Fruit fly (Drosophila melanogaster) whole organism, embryonic: Measurements from ENCODE around the gene CG14535.

Experiments
- ATbp ChIP-seq: fragments of 200-800 bp; sonication (Bioruptor generic); optimal IDR thresholded peaks from 2 replicates; lab custom pipeline; 2017; ENCODE audit warnings: missing biosample characterization, mild to moderate bottlenecking, missing genetic modification characterization, missing genetic modification reagents
- B-H2 ChIP-seq: fragments of 200-800 bp; sonication (Bioruptor generic); optimal IDR thresholded peaks from 2 replicates; lab custom pipeline; 2018; ENCODE audit warnings: missing biosample characterization, mild to moderate bottlenecking, missing genetic modification characterization
- Bdp1 ChIP-seq: fragments of 200-800 bp; sonication (Bioruptor generic); optimal IDR thresholded peaks from 3 replicates; lab custom pipeline; 2016; ENCODE audit warnings: missing biosample characterization, missing genetic modification characterization
- CG10543 ChIP-seq: fragments of 200-800 bp; sonication (Bioruptor generic); optimal IDR thresholded peaks from 3 replicates; lab custom pipeline; 2017; ENCODE audit warnings: missing biosample characterization, mild to moderate bottlenecking, missing genetic modification characterization, moderate library complexity
- CG10565 ChIP-seq: fragments of 200-800 bp; sonication (Bioruptor generic); optimal IDR thresholded peaks from 3 replicates; lab custom pipeline; 2016; ENCODE audit warnings: missing biosample characterization, mild to moderate bottlenecking, missing genetic modification characterization
- CG10654 ChIP-seq: fragments of 200-800 bp; sonication (Bioruptor generic); optimal IDR thresholded peaks from 2 replicates; lab custom pipeline; 2016; ENCODE audit warnings: missing biosample characterization, missing genetic modification characterization
- CG10979 ChIP-seq: fragments of 200-800 bp; sonication (Bioruptor generic); optimal IDR thresholded peaks from 2 replicates; lab custom pipeline; 2018; ENCODE audit warnings: missing biosample characterization, mild to moderate bottlenecking, missing genetic modification characterization, moderate library complexity
- CG11456 ChIP-seq: fragments of 200-800 bp; sonication (Bioruptor generic); IDR thresholded peaks from 3 replicates; pipeline ENCODE4 v1.3.6; 2022; ENCODE audit warnings: missing biosample characterization, missing genetic modification characterization
- CG12942 ChIP-seq: fragments of 200-800 bp; sonication (Bioruptor generic); optimal IDR thresholded peaks from 3 replicates; lab custom pipeline; 2016; ENCODE audit warnings: missing biosample characterization, missing genetic modification characterization
- CG13123 ChIP-seq: fragments of 200-800 bp; sonication (Bioruptor generic); optimal IDR thresholded peaks from 2 replicates; lab custom pipeline; 2016; ENCODE audit warnings: missing biosample characterization, missing genetic modification characterization
- CG13424 ChIP-seq: fragments of 200-800 bp; sonication (Bioruptor generic); optimal IDR thresholded peaks from 2 replicates; lab custom pipeline; 2019; ENCODE audit warnings: missing biosample characterization, mild to moderate bottlenecking, missing genetic modification characterization, moderate library complexity
- CG15011 ChIP-seq: fragments of 200-800 bp; sonication (Bioruptor generic); optimal IDR thresholded peaks from 3 replicates; lab custom pipeline; 2018; ENCODE audit warnings: missing biosample characterization, mild to moderate bottlenecking, missing genetic modification characterization
- CG15601 ChIP-seq: fragments of 200-800 bp; sonication (Bioruptor generic); optimal IDR thresholded peaks from 3 replicates; lab custom pipeline; 2019; ENCODE audit warnings: missing biosample characterization, mild to moderate bottlenecking, missing genetic modification characterization, moderate library complexity
- CG1602 ChIP-seq: fragments of 200-800 bp; sonication (Bioruptor generic); optimal IDR thresholded peaks from 3 replicates; lab custom pipeline; 2016; ENCODE audit warnings: missing biosample characterization, missing genetic modification characterization
- CG16815 ChIP-seq: fragments of 200-800 bp; sonication (Bioruptor generic); optimal IDR thresholded peaks from 3 replicates; lab custom pipeline; 2017; ENCODE audit warnings: missing biosample characterization, mild to moderate bottlenecking, missing genetic modification characterization
- CG18764 ChIP-seq: fragments of 200-800 bp; sonication (Bioruptor generic); optimal IDR thresholded peaks from 3 replicates; lab custom pipeline; 2016; ENCODE audit warnings: missing biosample characterization, missing genetic modification characterization
- CG2199 ChIP-seq: fragments of 200-800 bp; sonication (Bioruptor generic); IDR thresholded peaks from 3 replicates; pipeline ENCODE4 v1.3.6; 2022; ENCODE audit warnings: missing biosample characterization, missing genetic modification characterization
- CG31441 ChIP-seq: fragments of 200-800 bp; sonication (Bioruptor generic); IDR thresholded peaks from 2 replicates; pipeline ENCODE4 v1.3.6; 2022; ENCODE audit warnings: missing biosample characterization, missing genetic modification characterization
- CG32532 ChIP-seq: fragments of 200-800 bp; sonication (Bioruptor generic); IDR thresholded peaks from 2 replicates; pipeline ENCODE4 v1.3.6; 2022; ENCODE audit warnings: missing biosample characterization, missing genetic modification characterization
- CG33213 ChIP-seq: fragments of 200-800 bp; sonication (Bioruptor generic); optimal IDR thresholded peaks from 3 replicates; lab custom pipeline; 2016; ENCODE audit warnings: missing biosample characterization, missing genetic modification characterization
- CG3995 ChIP-seq: fragments of 200-800 bp; sonication (Bioruptor generic); optimal IDR thresholded peaks from 3 replicates; lab custom pipeline; 2016; ENCODE audit warnings: missing biosample characterization, missing genetic modification characterization
- CG4282 ChIP-seq: fragments of 200-800 bp; sonication (Bioruptor generic); optimal IDR thresholded peaks from 2 replicates; lab custom pipeline; 2016; ENCODE audit warnings: missing biosample characterization, missing genetic modification characterization
- CG5953 ChIP-seq: fragments of 200-800 bp; sonication (Bioruptor generic); IDR thresholded peaks from 2 replicates; pipeline ENCODE4 v1.3.6; 2022; ENCODE audit warnings: missing biosample characterization, missing genetic modification characterization
- CG9609 ChIP-seq: fragments of 200-800 bp; sonication (Bioruptor generic); optimal IDR thresholded peaks from 3 replicates; lab custom pipeline; 2016; ENCODE audit warnings: missing biosample characterization, missing genetic modification characterization
- CHES-1-like ChIP-seq: fragments of 200-800 bp; sonication (Bioruptor generic); optimal IDR thresholded peaks from 2 replicates; lab custom pipeline; 2016; ENCODE audit warnings: missing biosample characterization, missing genetic modification characterization
- Camta ChIP-seq: fragments of 200-800 bp; sonication (Bioruptor generic); optimal IDR thresholded peaks from 2 replicates; lab custom pipeline; 2016; ENCODE audit warnings: missing biosample characterization, missing genetic modification characterization
- Chrac-16 ChIP-seq: fragments of 200-800 bp; sonication (Bioruptor generic); optimal IDR thresholded peaks from 3 replicates; lab custom pipeline; 2016; ENCODE audit warnings: missing biosample characterization, missing genetic modification characterization
- Dip2 ChIP-seq: fragments of 200-800 bp; sonication (Bioruptor generic); IDR thresholded peaks from 2 replicates; pipeline ENCODE4 v1.3.6; 2022; ENCODE audit warnings: missing biosample characterization, missing genetic modification characterization
- Ets97D ChIP-seq: fragments of 200-800 bp; sonication (Bioruptor generic); optimal IDR thresholded peaks from 3 replicates; lab custom pipeline; 2016; ENCODE audit warnings: missing biosample characterization, missing genetic modification characterization
- Fer1 ChIP-seq: fragments of 200-800 bp; sonication (Bioruptor generic); optimal IDR thresholded peaks from 2 replicates; lab custom pipeline; 2017; ENCODE audit warnings: missing biosample characterization, mild to moderate bottlenecking, missing genetic modification characterization
- HLH54F ChIP-seq: fragments of 200-800 bp; sonication (Bioruptor generic); optimal IDR thresholded peaks from 3 replicates; lab custom pipeline; 2016; ENCODE audit warnings: missing biosample characterization, missing genetic modification characterization
- Lpt ChIP-seq: fragments of >200 bp; optimal IDR thresholded peaks from 2 replicates; lab custom pipeline; 2018; ENCODE audit warnings: missing biosample characterization, missing genetic modification characterization
- MBD-R2 ChIP-seq: fragments of 200-800 bp; sonication (Bioruptor generic); IDR thresholded peaks from 2 replicates; pipeline ENCODE4 v1.3.6; 2022; ENCODE audit warnings: missing biosample characterization, missing genetic modification characterization
- Oaz ChIP-seq: fragments of 200-800 bp; sonication (Bioruptor generic); IDR thresholded peaks from 2 replicates; pipeline ENCODE4 v1.3.6; 2022; ENCODE audit warnings: missing biosample characterization, missing genetic modification characterization
- Opbp ChIP-seq: fragments of 200-800 bp; sonication (Bioruptor generic); IDR thresholded peaks from 3 replicates; pipeline ENCODE4 v1.3.6; 2022; ENCODE audit warnings: missing biosample characterization, missing genetic modification characterization; ENCODE audit not compliant: partially characterized antibody
- Side ChIP-seq: fragments of 200-800 bp; sonication (Bioruptor generic); optimal IDR thresholded peaks from 2 replicates; lab custom pipeline; 2016; ENCODE audit warnings: missing biosample characterization, missing genetic modification characterization
- Sin3A ChIP-seq: fragments of >200 bp; optimal IDR thresholded peaks from 2 replicates; lab custom pipeline; 2018
- TFAM ChIP-seq: fragments of 200-800 bp; sonication (Bioruptor generic); optimal IDR thresholded peaks from 2 replicates; lab custom pipeline; 2017; ENCODE audit warnings: missing biosample characterization, missing genetic modification characterization, inconsistent platforms
- Tbp ChIP-seq: fragments of >200 bp; optimal IDR thresholded peaks from 2 replicates; lab custom pipeline; 2018; ENCODE audit warnings: missing biosample characterization, missing genetic modification characterization
- Vsx1 ChIP-seq: fragments of 200-800 bp; sonication (Bioruptor generic); optimal IDR thresholded peaks from 2 replicates; lab custom pipeline; 2017; ENCODE audit warnings: missing biosample characterization, mild to moderate bottlenecking, missing genetic modification characterization, missing genetic modification reagents
- YL-1 ChIP-seq: fragments of 200-800 bp; sonication (Bioruptor generic); optimal IDR thresholded peaks from 3 replicates; lab custom pipeline; 2017; ENCODE audit warnings: missing biosample characterization, mild to moderate bottlenecking, missing genetic modification characterization
- al ChIP-seq: fragments of 200-800 bp; sonication (Bioruptor generic); IDR thresholded peaks from 2 replicates; pipeline ENCODE4 v1.3.6; 2022; ENCODE audit warnings: missing biosample characterization, missing genetic modification characterization
- bbx ChIP-seq: fragments of 200-800 bp; sonication (Bioruptor generic); IDR thresholded peaks from 2 replicates; pipeline ENCODE4 v1.3.6; 2022; ENCODE audit warnings: missing biosample characterization, missing genetic modification characterization; ENCODE audit not compliant: partially characterized antibody
- corto ChIP-seq: fragments of 200-800 bp; sonication (Bioruptor generic); optimal IDR thresholded peaks from 2 replicates; lab custom pipeline; 2016; ENCODE audit warnings: missing biosample characterization, mild to moderate bottlenecking, missing genetic modification characterization, moderate library complexity
- dimm ChIP-seq: fragments of 200-800 bp; sonication (Bioruptor generic); IDR thresholded peaks from 2 replicates; pipeline ENCODE4 v1.3.6; 2022; ENCODE audit warnings: missing biosample characterization, missing genetic modification characterization
- dm ChIP-seq: fragments of 200-800 bp; sonication (Bioruptor generic); optimal IDR thresholded peaks from 3 replicates; lab custom pipeline; 2016; ENCODE audit warnings: missing biosample characterization, missing genetic modification characterization
- esg ChIP-seq: fragments of 200-800 bp; sonication (Bioruptor generic); conservative IDR thresholded peaks from 2 replicates; pipeline ENCODE4 v1.3.6; 2022; ENCODE audit warnings: missing biosample characterization, missing genetic modification characterization
- gcm2 ChIP-seq: fragments of 200-800 bp; sonication (Bioruptor generic); optimal IDR thresholded peaks from 2 replicates; lab custom pipeline; 2016; ENCODE audit warnings: missing biosample characterization, missing genetic modification characterization
- gsb-n ChIP-seq: fragments of 200-800 bp; sonication (Bioruptor generic); optimal IDR thresholded peaks from 3 replicates; lab custom pipeline; 2018; ENCODE audit warnings: missing biosample characterization, mild to moderate bottlenecking, missing genetic modification characterization
- ind ChIP-seq: fragments of 200-800 bp; sonication (Bioruptor generic); optimal IDR thresholded peaks from 3 replicates; lab custom pipeline; 2016; ENCODE audit warnings: missing biosample characterization, missing genetic modification characterization
- pho ChIP-seq: fragments of 200-800 bp; sonication (Bioruptor generic); optimal IDR thresholded peaks from 2 replicates; lab custom pipeline; 2016; ENCODE audit warnings: missing biosample characterization, missing genetic modification characterization
- sens-2 ChIP-seq: fragments of 200-800 bp; sonication (Bioruptor generic); IDR thresholded peaks from 2 replicates; pipeline ENCODE4 v1.3.6; 2022; ENCODE audit warnings: missing biosample characterization, missing genetic modification characterization
- slbo ChIP-seq: fragments of 200-800 bp; sonication (Bioruptor generic); IDR thresholded peaks from 2 replicates; pipeline ENCODE4 v1.3.6; 2022; ENCODE audit warnings: missing biosample characterization, missing genetic modification characterization
- trh ChIP-seq: fragments of 200-800 bp; sonication (Bioruptor generic); optimal IDR thresholded peaks from 2 replicates; lab custom pipeline; 2016; ENCODE audit warnings: missing biosample characterization, missing genetic modification characterization

CG14535 gene

DNA sequence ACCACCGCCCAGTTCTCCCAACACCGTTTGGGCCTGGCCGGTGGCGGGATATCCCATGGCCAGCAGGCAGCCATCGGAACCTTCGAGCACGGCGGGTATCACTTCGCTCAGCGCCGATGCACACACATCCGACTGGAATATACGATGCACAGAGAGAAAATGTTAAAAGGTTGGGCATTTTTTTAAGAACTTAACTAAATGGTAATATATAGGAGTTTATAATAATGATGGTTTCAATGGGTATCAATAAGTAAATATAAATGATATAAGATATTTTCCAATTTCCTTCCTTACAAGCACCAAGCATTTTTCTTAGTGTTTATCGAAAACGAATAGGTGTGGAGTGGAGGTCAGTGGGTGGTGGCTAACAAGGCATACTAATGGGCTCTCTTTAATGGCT lies 3.7 kb downstream of the CG14535 start (continued):
- no peak for TF ChIP-seq CG15011 (GFP tag; lab: Kevin White, UChicago)
- no peak for TF ChIP-seq Bdp1
- no peak for TF ChIP-seq bbx (GFP tag; lab: Robert Waterston, UW)
- no peak for TF ChIP-seq dm
- no peak for TF ChIP-seq Side
- no peak for TF ChIP-seq CG12942 (GFP tag; lab: Kevin White, UChicago)
- no peak for TF ChIP-seq Oaz (GFP tag; lab: Robert Waterston, UW)
- TF ChIP-seq CG10543 (GFP tag; lab: Kevin White, UChicago): no peak
- no peak for TF ChIP-seq Ets97D (GFP tag; lab: Kevin White, UChicago)
- TF ChIP-seq CG31441 (GFP tag; lab: Robert Waterston, UW): peak; percentile 68
- TF ChIP-seq CG10654 (GFP tag; lab: Kevin White, UChicago): no peak
- TF ChIP-seq slbo (GFP tag; lab: Robert Waterston, UW): peak; percentile 19; the same call in 1 of the 2 replicates
- TF ChIP-seq Lpt: no peak
- peak; percentile 53 for TF ChIP-seq Fer1
- no peak for TF ChIP-seq gsb-n (tag; lab: Kevin White, UChicago)
- no peak for TF ChIP-seq MBD-R2
- TF ChIP-seq CG18764 (GFP tag; lab: Kevin White, UChicago): no peak
- no peak for TF ChIP-seq CHES-1-like
- no peak for TF ChIP-seq sens-2 (GFP tag; lab: Robert Waterston, UW)
- TF ChIP-seq YL-1 (GFP tag; lab: Kevin White, UChicago): no peak
- TF ChIP-seq B-H2 (GFP tag; lab: Kevin White, UChicago): no peak
- TF ChIP-seq CG16815 (GFP tag; lab: Kevin White, UChicago): peak; percentile 19
- TF ChIP-seq CG11456 (GFP tag; lab: Robert Waterston, UW): no peak
- TF ChIP-seq CG32532 (GFP tag; lab: Robert Waterston, UW): peak; percentile 35; the same call in 1 of the 2 replicates
- no peak for TF ChIP-seq CG10565 (GFP tag; lab: Kevin White, UChicago)
- no peak for TF ChIP-seq trh (GFP tag; lab: Kevin White, UChicago)
- TF ChIP-seq ATbp (GFP tag; lab: Kevin White, UChicago): peak; percentile 5
- no peak for TF ChIP-seq CG2199 (GFP tag; lab: Robert Waterston, UW)
- no peak for TF ChIP-seq Camta (GFP tag; lab: Kevin White, UChicago)
- no peak for TF ChIP-seq CG4282 (GFP tag; lab: Kevin White, UChicago)
- no peak for TF ChIP-seq Sin3A (lab: Kevin White, UChicago)
- no peak for TF ChIP-seq gcm2 (GFP tag; lab: Kevin White, UChicago)
- TF ChIP-seq Dip2 (GFP tag; lab: Robert Waterston, UW): no peak
- no peak for TF ChIP-seq pho (GFP tag; lab: Kevin White, UChicago)
- TF ChIP-seq HLH54F: no peak
- peak; percentile 9 for TF ChIP-seq CG13424 (tag; lab: Kevin White, UChicago)
- TF ChIP-seq CG33213 (GFP tag; lab: Kevin White, UChicago): no peak
- no peak for TF ChIP-seq CG9609 (GFP tag; lab: Kevin White, UChicago)
- 0 out of 2 replicates have a peak, but pooled peaks have one; percentile 8 for TF ChIP-seq esg (GFP tag; lab: Robert Waterston, UW)
- no peak for TF ChIP-seq CG15601
- TF ChIP-seq CG10979: peak; percentile 59
- no peak for TF ChIP-seq Tbp (GFP tag; lab: Kevin White, UChicago)
- no peak for TF ChIP-seq Chrac-16 (GFP tag; lab: Kevin White, UChicago)
- TF ChIP-seq al (GFP tag; lab: Robert Waterston, UW): no peak
- TF ChIP-seq CG3995 (GFP tag; lab: Kevin White, UChicago): no peak
- no peak for TF ChIP-seq CG13123 (GFP tag; lab: Kevin White, UChicago)
- TF ChIP-seq CG5953 (GFP tag; lab: Robert Waterston, UW): no peak
- peak; percentile 1 for TF ChIP-seq CG1602 (GFP tag; lab: Kevin White, UChicago)
- no peak for TF ChIP-seq dimm (GFP tag; lab: Robert Waterston, UW)
- no peak for TF ChIP-seq Opbp
- TF ChIP-seq TFAM (GFP tag; lab: Kevin White, UChicago): no peak
- no peak for TF ChIP-seq ind (GFP tag; lab: Kevin White, UChicago)
- TF ChIP-seq corto: no peak
- no peak for TF ChIP-seq Vsx1
